Fruit fly (Drosophila melanogaster) whole organism: ENCODE results near the gene wts.

Experiments used
- CG8478 ChIP-seq: fragments of >200 bp; optimal IDR thresholded peaks from 2 replicates; lab custom pipeline; 2018; ENCODE audit warnings: inconsistent platforms
- Dll ChIP-seq: fragments of >200 bp; optimal IDR thresholded peaks from 2 replicates; lab custom pipeline; 2017
- psq ChIP-seq: fragments of >200 bp; optimal IDR thresholded peaks from 2 replicates; lab custom pipeline; 2017

- TF ChIP-seq CG8478 (lab: Kevin White, UChicago) (no peak), psq (no peak), Dll (no peak)
Observed at dm6 chr3R:30810274-30810813, 3.9 kb upstream of the wts start.
